Fruit fly (Drosophila melanogaster) whole organism, wandering third instar larva: ENCODE data around the gene ics.

Experiments used
- CG32264 ChIP-seq: fragments of 200-800 bp; sonication (Bioruptor generic); optimal IDR thresholded peaks from 2 replicates; lab custom pipeline; 2016; ENCODE audit warnings: missing biosample characterization, missing genetic modification characterization
- CG9705 ChIP-seq: fragments of 200-800 bp; sonication (Bioruptor generic); optimal IDR thresholded peaks from 2 replicates; lab custom pipeline; 2018; ENCODE audit warnings: missing biosample characterization, mild to moderate bottlenecking, missing genetic modification characterization
- CrebA ChIP-seq: fragments of 200-800 bp; sonication (Bioruptor generic); optimal IDR thresholded peaks from 2 replicates; lab custom pipeline; 2016; ENCODE audit warnings: missing biosample characterization, mild to moderate bottlenecking, missing genetic modification characterization, borderline replicate concordance
- Dif ChIP-seq: fragments of 200-275, 200-300 bp; sonication (Bioruptor generic); optimal IDR thresholded peaks from 2 replicates; lab custom pipeline; 2018; ENCODE audit warnings: missing biosample characterization, missing genetic modification characterization; ENCODE audit not compliant: partially characterized antibody
- GATAd ChIP-seq: sonication (Bioruptor generic); optimal IDR thresholded peaks from 2 replicates; lab custom pipeline; 2016; ENCODE audit warnings: missing biosample characterization, missing genetic modification characterization
- HLH106 ChIP-seq: fragments of 200-800 bp; optimal IDR thresholded peaks from 3 replicates; lab custom pipeline; 2019; ENCODE audit warnings: missing biosample characterization, mild to moderate bottlenecking, missing genetic modification characterization, moderate library complexity
- Hr83 ChIP-seq: fragments of 200-300 bp; sonication (Bioruptor generic); optimal IDR thresholded peaks from 2 replicates; lab custom pipeline; 2016; ENCODE audit warnings: missing biosample characterization, mild to moderate bottlenecking, missing genetic modification characterization, moderate library complexity; ENCODE audit not compliant: poor library complexity, severe bottlenecking
- Jra ChIP-seq: sonication (Bioruptor generic); optimal IDR thresholded peaks from 2 replicates; lab custom pipeline; 2016; ENCODE audit warnings: missing biosample characterization, missing genetic modification characterization
- N ChIP-seq: fragments of >200 bp; optimal IDR thresholded peaks from 2 replicates; lab custom pipeline; 2018; ENCODE audit warnings: missing biosample characterization, missing external identifiers, missing genetic modification characterization
- Rel ChIP-seq, 2 experiments: fragments of 200-800 bp; sonication (Bioruptor generic) in 1 of 2; optimal IDR thresholded peaks; 2 replicates in 1 of 2; 3 replicates in 1 of 2; lab custom pipeline; 2016 to 2019; ENCODE audit warnings: mild to moderate bottlenecking in 2 of 2, missing biosample characterization in 2 of 2, missing genetic modification characterization in 2 of 2, moderate library complexity in 1 of 2
- Sp1 ChIP-seq: fragments of 200-800 bp; sonication (Bioruptor generic); optimal IDR thresholded peaks from 3 replicates; lab custom pipeline; 2019; ENCODE audit warnings: missing biosample characterization, mild to moderate bottlenecking, missing genetic modification characterization, moderate library complexity
- Vsx2 ChIP-seq: fragments of 200-300, 225-300 bp; sonication (Bioruptor generic); optimal IDR thresholded peaks from 2 replicates; lab custom pipeline; 2018; ENCODE audit warnings: missing biosample characterization, missing genetic modification characterization; ENCODE audit not compliant: partially characterized antibody
- br ChIP-seq: fragments of 200-800 bp; sonication (Bioruptor generic); optimal IDR thresholded peaks from 2 replicates; lab custom pipeline; 2016; ENCODE audit warnings: missing biosample characterization, missing genetic modification characterization
- brk ChIP-seq: fragments of 200-800 bp; sonication (Bioruptor generic); optimal IDR thresholded peaks from 2 replicates; lab custom pipeline; 2016; ENCODE audit warnings: missing biosample characterization, mild to moderate bottlenecking, missing genetic modification characterization
- dmrt93B ChIP-seq: fragments of 200-800 bp; sonication (Bioruptor generic); optimal IDR thresholded peaks from 2 replicates; lab custom pipeline; 2018; ENCODE audit warnings: missing biosample characterization, mild to moderate bottlenecking, missing genetic modification characterization
- dsf ChIP-seq: sonication (Bioruptor generic); optimal IDR thresholded peaks from 2 replicates; lab custom pipeline; 2016; ENCODE audit warnings: missing biosample characterization, missing genetic modification characterization, borderline replicate concordance
- ey ChIP-seq: fragments of 200-800 bp; sonication (Bioruptor generic); optimal IDR thresholded peaks from 2 replicates; lab custom pipeline; 2016; ENCODE audit warnings: missing biosample characterization, missing genetic modification characterization
- foxo ChIP-seq, 2 experiments: fragments of 200-800 bp; sonication (Bioruptor generic); optimal IDR thresholded peaks; 2 replicates in 1 of 2; 3 replicates in 1 of 2; lab custom pipeline; 2016 to 2017; ENCODE audit warnings: missing biosample characterization in 2 of 2, missing genetic modification characterization in 2 of 2
- h ChIP-seq: fragments of 200-800 bp; sonication (Bioruptor generic); optimal IDR thresholded peaks from 3 replicates; lab custom pipeline; 2016; ENCODE audit warnings: missing biosample characterization, mild to moderate bottlenecking, missing genetic modification characterization
- jim ChIP-seq: fragments of 175-275, 200-325 bp; sonication (Bioruptor generic); optimal IDR thresholded peaks from 2 replicates; lab custom pipeline; 2016; ENCODE audit warnings: missing biosample characterization, mild to moderate bottlenecking, missing genetic modification characterization
- lola ChIP-seq: fragments of >200 bp; optimal IDR thresholded peaks from 2 replicates; lab custom pipeline; 2017; ENCODE audit warnings: missing biosample characterization, missing genetic modification characterization
- rgr ChIP-seq: fragments of 200-800 bp; sonication (Bioruptor generic); optimal IDR thresholded peaks from 3 replicates; lab custom pipeline; 2016; ENCODE audit warnings: missing biosample characterization, mild to moderate bottlenecking, missing genetic modification characterization
- sage ChIP-seq: fragments of 200-800 bp; sonication (Bioruptor generic); optimal IDR thresholded peaks from 2 replicates; lab custom pipeline; 2016; ENCODE audit warnings: missing biosample characterization, mild to moderate bottlenecking, missing genetic modification characterization
- usp ChIP-seq: fragments of >200 bp; optimal IDR thresholded peaks from 2 replicates; lab custom pipeline; 2017; ENCODE audit warnings: missing biosample characterization, missing genetic modification characterization
- woc ChIP-seq: sonication (Bioruptor generic); optimal IDR thresholded peaks from 2 replicates; lab custom pipeline; 2016; ENCODE audit warnings: missing biosample characterization, mild to moderate bottlenecking, missing genetic modification characterization

Gene ics

dm6 chr2L:13613720-13614119, 28.7 kb downstream of the ics start:
- TF ChIP-seq Jra (GFP tag; lab: Kevin White, UChicago): no peak
- TF ChIP-seq HLH106 (tag; lab: Kevin White, UChicago): peak; percentile 29
- peak in 1 of 2 experiments; percentile 42 for TF ChIP-seq foxo (GFP tag; optimal IDR thresholded peaks at IDR 0.05; lab: Kevin White, UChicago)
- peak; percentile 6 for TF ChIP-seq ey
- TF ChIP-seq dmrt93B: peak; percentile 11
- no peak for TF ChIP-seq N (GFP tag; lab: Kevin White, UChicago)

- TF ChIP-seq Hr83 (GFP tag; lab: Kevin White, UChicago): no peak
- TF ChIP-seq dsf: no peak
- no peak for TF ChIP-seq CG32264
- no peak for TF ChIP-seq br (GFP tag; lab: Kevin White, UChicago)
- no peak for TF ChIP-seq N (GFP tag; lab: Kevin White, UChicago)
- no peak for TF ChIP-seq usp (GFP tag; lab: Kevin White, UChicago)
- TF ChIP-seq CrebA (GFP tag; lab: Kevin White, UChicago): no peak
- TF ChIP-seq brk: no peak
- TF ChIP-seq lola (GFP tag; lab: Kevin White, UChicago): no peak
- TF ChIP-seq sage (GFP tag; lab: Kevin White, UChicago): no peak
- TF ChIP-seq foxo (GFP tag; optimal IDR thresholded peaks at IDR 0.05; lab: Kevin White, UChicago): no peak
- TF ChIP-seq CG9705 (GFP tag; lab: Kevin White, UChicago): no peak
- no peak for TF ChIP-seq rgr (GFP tag; lab: Kevin White, UChicago)
- TF ChIP-seq Jra (GFP tag; lab: Kevin White, UChicago): no peak
- no peak for TF ChIP-seq jim
- TF ChIP-seq woc (GFP tag; lab: Kevin White, UChicago): no peak
These were observed 30.5 kb downstream of the ics start for dm6 chr2L:13611860-13612259.

dm6 chr2L:13597136-13597615, 45.2 kb downstream of the ics start, which contains the start of gene CG9254:
Gene CG9254, minus strand, starts transcription at chr2L:13597186.
- TF ChIP-seq lola (GFP tag; lab: Kevin White, UChicago) (no peak), Dif (GFP tag; lab: Kevin White, UChicago) (no peak), N (GFP tag; lab: Kevin White, UChicago) (no peak), GATAd (GFP tag; lab: Kevin White, UChicago) (no peak), Rel (GFP tag; optimal IDR thresholded peaks at IDR 0.05; lab: Kevin White, UChicago) (no peak), Rel (tag; optimal IDR thresholded peaks at IDR 0.05; lab: Kevin White, UChicago) (no peak), dsf (no peak), Sp1 (no peak), h (GFP tag; lab: Kevin White, UChicago) (no peak), jim (no peak)

dm6 chr2L:13591393-13591792, 51.0 kb downstream of the ics start:
- no peak for TF ChIP-seq Vsx2 (GFP tag; lab: Kevin White, UChicago)
